Worm (Caenorhabditis elegans) whole organism, late embryonic: ENCODE data around the gene clec-128.
A peak's percentile ranks its signal among the peaks of the same experiment; 100 is the strongest.

ENCODE experiments used
- C08G9.2 ChIP-seq: sonication (generic microtip); optimal IDR thresholded peaks from 2 replicates; lab custom pipeline; 2016; ENCODE audit warnings: mild to moderate bottlenecking, missing genetic modification characterization, moderate library complexity, missing compliant biosample characterization
- C38D4.7 ChIP-seq: fragments of 200-800 bp; sonication (Bioruptor generic); optimal IDR thresholded peaks from 2 replicates; lab custom pipeline; 2018; ENCODE audit warnings: mild to moderate bottlenecking, missing genetic modification characterization, moderate library complexity, missing compliant biosample characterization
- F13H6.1 ChIP-seq: sonication (generic microtip); optimal IDR thresholded peaks from 2 replicates; lab custom pipeline; 2016; ENCODE audit warnings: missing genetic modification characterization, missing compliant biosample characterization
- K09A11.1 ChIP-seq: sonication (generic microtip); optimal IDR thresholded peaks from 2 replicates; lab custom pipeline; 2017; ENCODE audit warnings: antibody characterized with exemption, mild to moderate bottlenecking, missing genetic modification characterization, missing compliant biosample characterization; ENCODE audit not compliant: insufficient read depth
- Y22D7AL.16 ChIP-seq: sonication (generic microtip); optimal IDR thresholded peaks from 2 replicates; lab custom pipeline; 2016; ENCODE audit warnings: missing genetic modification characterization, missing compliant biosample characterization
- ceh-19 ChIP-seq: fragments of 200-800 bp; sonication (Bioruptor generic); optimal IDR thresholded peaks from 2 replicates; lab custom pipeline; 2018; ENCODE audit warnings: mild to moderate bottlenecking, missing genetic modification characterization, missing compliant biosample characterization
- ceh-2 ChIP-seq: sonication (generic microtip); optimal IDR thresholded peaks from 2 replicates; lab custom pipeline; 2016; ENCODE audit warnings: missing genotype, missing genetic modification characterization, missing compliant biosample characterization
- ceh-22 ChIP-seq: sonication (generic microtip); optimal IDR thresholded peaks from 2 replicates; lab custom pipeline; 2017; ENCODE audit warnings: missing biosample characterization, missing genetic modification characterization
- ceh-24 ChIP-seq: sonication (generic microtip); optimal IDR thresholded peaks from 2 replicates; lab custom pipeline; 2016; ENCODE audit warnings: mild to moderate bottlenecking, missing genetic modification characterization, missing compliant biosample characterization
- ceh-45 ChIP-seq: fragments of 200-800 bp; sonication (Bioruptor generic); IDR thresholded peaks from 2 replicates; pipeline ENCODE4 v1.3.6; 2022; ENCODE audit warnings: missing genetic modification reagents, missing genetic modification characterization, missing compliant biosample characterization
- ceh-6 ChIP-seq: fragments of 200-800 bp; sonication (Bioruptor generic); optimal IDR thresholded peaks from 2 replicates; lab custom pipeline; 2018; ENCODE audit warnings: mild to moderate bottlenecking, missing genetic modification characterization, missing compliant biosample characterization
- che-1 ChIP-seq: sonication (generic microtip); optimal IDR thresholded peaks from 2 replicates; lab custom pipeline; 2016; ENCODE audit warnings: mild to moderate bottlenecking, missing genetic modification characterization, missing compliant biosample characterization
- dve-1 ChIP-seq: sonication (generic microtip); optimal IDR thresholded peaks from 2 replicates; lab custom pipeline; 2017; ENCODE audit warnings: antibody characterized with exemption, mild to moderate bottlenecking, missing genetic modification characterization, missing compliant biosample characterization
- eyg-1 ChIP-seq: sonication (generic microtip); optimal IDR thresholded peaks from 2 replicates; lab custom pipeline; 2016; ENCODE audit warnings: missing genotype, missing genetic modification characterization, missing compliant biosample characterization
- fax-1 ChIP-seq: sonication (generic microtip); optimal IDR thresholded peaks from 2 replicates; lab custom pipeline; 2016; ENCODE audit warnings: missing genotype, missing genetic modification characterization, missing compliant biosample characterization
- fkh-6 ChIP-seq: sonication (generic microtip); optimal IDR thresholded peaks from 2 replicates; lab custom pipeline; 2016; ENCODE audit warnings: missing genetic modification characterization, missing compliant biosample characterization
- gmeb-2 ChIP-seq: sonication (generic microtip); optimal IDR thresholded peaks from 2 replicates; lab custom pipeline; 2016; ENCODE audit warnings: missing genetic modification characterization, inconsistent platforms, missing compliant biosample characterization
- hlh-15 ChIP-seq: sonication (generic microtip); optimal IDR thresholded peaks from 2 replicates; lab custom pipeline; 2016; ENCODE audit warnings: missing genetic modification characterization, missing compliant biosample characterization
- hlh-6 ChIP-seq: sonication (generic microtip); optimal IDR thresholded peaks from 2 replicates; lab custom pipeline; 2016; ENCODE audit warnings: missing genotype, missing genetic modification characterization, missing compliant biosample characterization
- hlh-8 ChIP-seq: sonication (generic microtip); optimal IDR thresholded peaks from 2 replicates; lab custom pipeline; 2016; ENCODE audit warnings: missing genotype, missing genetic modification characterization, missing compliant biosample characterization
- lin-11 ChIP-seq: fragments of 200-800 bp; sonication (Bioruptor generic); optimal IDR thresholded peaks from 2 replicates; lab custom pipeline; 2018; ENCODE audit warnings: mild to moderate bottlenecking, missing genetic modification characterization, missing compliant biosample characterization
- mec-3 ChIP-seq: sonication (generic microtip); optimal IDR thresholded peaks from 2 replicates; lab custom pipeline; 2016; ENCODE audit warnings: borderline replicate concordance, missing genetic modification characterization, missing compliant biosample characterization
- nfya-1 ChIP-seq: sonication (generic microtip); optimal IDR thresholded peaks from 2 replicates; lab custom pipeline; 2017; ENCODE audit warnings: missing genetic modification characterization, mild to moderate bottlenecking, missing compliant biosample characterization, antibody characterized with exemption, moderate library complexity
- nhr-232 ChIP-seq: sonication (generic microtip); optimal IDR thresholded peaks from 2 replicates; lab custom pipeline; 2016; ENCODE audit warnings: missing genetic modification characterization, missing compliant biosample characterization
- odd-2 ChIP-seq: sonication (generic microtip); optimal IDR thresholded peaks from 2 replicates; lab custom pipeline; 2017; ENCODE audit warnings: antibody characterized with exemption, mild to moderate bottlenecking, missing genetic modification characterization, missing compliant biosample characterization
- pat-9 ChIP-seq: fragments of 200-800 bp; sonication (Bioruptor generic); optimal IDR thresholded peaks from 2 replicates; lab custom pipeline; 2018; ENCODE audit warnings: mild to moderate bottlenecking, missing genetic modification characterization, moderate library complexity, missing compliant biosample characterization
- pros-1 ChIP-seq: fragments of 150-350 bp; optimal IDR thresholded peaks from 2 replicates; lab custom pipeline; 2014; ENCODE audit warnings: missing biosample characterization, missing genetic modification reagents, missing genetic modification characterization
- ref-2 ChIP-seq: sonication (generic microtip); optimal IDR thresholded peaks from 2 replicates; lab custom pipeline; 2016; ENCODE audit warnings: missing genetic modification characterization, missing compliant biosample characterization
- rnt-1 ChIP-seq: sonication (generic microtip); optimal IDR thresholded peaks from 2 replicates; lab custom pipeline; 2016; ENCODE audit warnings: missing genetic modification characterization, missing compliant biosample characterization
- sdc-2 ChIP-seq: sonication (generic microtip); optimal IDR thresholded peaks from 2 replicates; lab custom pipeline; 2016; ENCODE audit warnings: missing genotype, missing genetic modification characterization, missing compliant biosample characterization
- sox-4 ChIP-seq: sonication (generic microtip); optimal IDR thresholded peaks from 2 replicates; lab custom pipeline; 2017; ENCODE audit warnings: mild to moderate bottlenecking, missing genetic modification characterization, inconsistent platforms, missing compliant biosample characterization
- syd-9 ChIP-seq: sonication (generic microtip); optimal IDR thresholded peaks from 2 replicates; lab custom pipeline; 2016; ENCODE audit warnings: mild to moderate bottlenecking, missing genetic modification characterization, moderate library complexity, missing compliant biosample characterization
- tbx-2 ChIP-seq: sonication (generic microtip); optimal IDR thresholded peaks from 2 replicates; lab custom pipeline; 2016; ENCODE audit warnings: missing genetic modification characterization, missing compliant biosample characterization
- ttx-3 ChIP-seq: sonication (generic microtip); optimal IDR thresholded peaks from 2 replicates; lab custom pipeline; 2016; ENCODE audit warnings: missing genetic modification reagents, missing genetic modification characterization, missing compliant biosample characterization
- unc-3 ChIP-seq, 2 experiments: fragments of 200-800 bp in 1 of 2; sonication (Bioruptor generic) in 1 of 2; sonication (generic microtip) in 1 of 2; conservative IDR thresholded peaks in 1 of 2; optimal IDR thresholded peaks in 1 of 2; 2 replicates each; pipeline versions ENCODE4 v1.3.6 to Lab custom; 2016 to 2022; ENCODE audit warnings: missing compliant biosample characterization in 2 of 2, missing genetic modification characterization in 2 of 2, missing genetic modification reagents in 1 of 2
- unc-86 ChIP-seq: sonication (generic microtip); optimal IDR thresholded peaks from 2 replicates; lab custom pipeline; 2016; ENCODE audit warnings: missing genetic modification characterization, missing compliant biosample characterization
- zip-5 ChIP-seq: sonication (generic microtip); optimal IDR thresholded peaks from 2 replicates; lab custom pipeline; 2016; ENCODE audit warnings: missing genetic modification characterization, missing compliant biosample characterization
- ztf-16 ChIP-seq: sonication (generic microtip); optimal IDR thresholded peaks from 2 replicates; lab custom pipeline; 2017; ENCODE audit warnings: missing genetic modification characterization, missing compliant biosample characterization

clec-128 gene

DNA sequence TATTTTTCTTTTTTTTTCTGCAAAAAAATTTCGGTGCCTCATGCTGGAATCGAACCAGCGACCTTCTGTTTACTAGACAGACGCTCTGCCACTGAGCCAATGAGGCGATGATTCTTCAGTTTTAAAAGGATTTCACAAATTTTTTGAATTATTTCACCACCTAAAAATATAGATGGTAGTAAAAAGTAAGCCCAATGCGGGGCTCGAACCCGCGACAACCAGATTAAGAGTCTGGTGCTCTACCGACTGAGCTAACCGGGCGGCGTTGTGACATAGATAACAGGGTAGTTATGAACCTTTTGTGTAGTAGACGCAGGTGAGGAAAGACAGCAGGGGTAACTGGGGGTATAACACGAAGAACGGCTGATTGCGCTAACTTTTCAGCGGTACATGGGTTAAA is 3.3 kb downstream of the clec-128 start:
- TF ChIP-seq ceh-45 (peak; percentile 55; the same call in 1 of the 2 replicates), che-1 (tag; lab: Kevin White, UChicago) (peak; percentile 49), hlh-6 (tag; lab: Kevin White, UChicago) (peak; percentile 61), ref-2 (tag; lab: Kevin White, UChicago) (peak; percentile 8), eyg-1 (tag; lab: Kevin White, UChicago) (peak; percentile 60), ztf-16 (peak; percentile 25), Y22D7AL.16 (tag; lab: Kevin White, UChicago) (peak; percentile 41), unc-86 (tag; lab: Kevin White, UChicago) (peak; percentile 34), C38D4.7 (GFP tag; lab: Kevin White, UChicago) (peak; percentile 37), tbx-2 (tag; lab: Kevin White, UChicago) (peak; percentile 4), K09A11.1 (peak; percentile 12), ceh-6 (GFP tag; lab: Kevin White, UChicago) (peak; percentile 70), fkh-6 (tag; lab: Kevin White, UChicago) (peak; percentile 55), sox-4 (tag; lab: Kevin White, UChicago) (peak; percentile 42), zip-5 (peak; percentile 12), pat-9 (tag; lab: Kevin White, UChicago) (peak; percentile 55), dve-1 (tag; lab: Kevin White, UChicago) (peak; percentile 23), C08G9.2 (tag; lab: Kevin White, UChicago) (peak; percentile 42), syd-9 (tag; lab: Kevin White, UChicago) (peak; percentile 46), nhr-232 (tag; lab: Kevin White, UChicago) (peak; percentile 30), hlh-15 (tag; lab: Kevin White, UChicago) (peak; percentile 43), fax-1 (tag; lab: Kevin White, UChicago) (peak; percentile 19), gmeb-2 (tag; lab: Kevin White, UChicago) (peak; percentile 55), lin-11 (peak; percentile 38), F13H6.1 (tag; lab: Kevin White, UChicago) (peak; percentile 2), sdc-2 (tag; lab: Kevin White, UChicago) (peak; percentile 20), unc-3 (GFP tag; conservative IDR thresholded peaks at IDR 0.05; lab: Robert Waterston, UW) (peak; percentile 40; the same call in 1 of the 2 replicates), unc-3 (tag; optimal IDR thresholded peaks at IDR 0.05; lab: Kevin White, UChicago) (peak; percentile 42), ceh-19 (GFP tag; lab: Kevin White, UChicago) (peak; percentile 25)

DNA sequence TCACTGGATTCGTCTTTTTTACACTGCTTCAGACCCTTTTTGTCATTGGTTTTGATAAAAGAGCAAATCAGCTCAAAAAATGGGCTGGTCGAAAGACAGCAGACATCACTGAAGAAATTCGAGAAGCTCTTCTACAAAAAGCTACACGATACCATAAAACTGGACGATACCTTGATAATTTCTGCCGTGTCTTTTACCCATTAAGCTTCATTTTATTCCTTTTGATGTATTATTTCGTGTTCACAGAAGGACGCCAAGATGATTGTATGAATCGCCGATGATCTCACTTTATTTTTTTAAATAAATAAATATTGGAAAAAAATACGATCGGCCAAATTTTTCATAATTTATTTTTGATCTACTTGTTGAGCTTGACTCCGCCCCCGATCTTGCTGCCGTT is 3.8 kb downstream of the clec-128 start:
- no peak for TF ChIP-seq nfya-1 (tag; lab: Kevin White, UChicago)
- no peak for TF ChIP-seq ceh-2 (tag; lab: Kevin White, UChicago)
- no peak for TF ChIP-seq mec-3 (tag; lab: Kevin White, UChicago)
- no peak for TF ChIP-seq sox-4 (tag; lab: Kevin White, UChicago)
- TF ChIP-seq odd-2, result no peak
- TF ChIP-seq ceh-24, result no peak
- no peak for TF ChIP-seq rnt-1
- no peak for TF ChIP-seq pros-1 (tag; lab: Kevin White, UChicago)
- no peak for TF ChIP-seq fkh-6 (tag; lab: Kevin White, UChicago)
- no peak for TF ChIP-seq unc-3 (GFP tag; conservative IDR thresholded peaks at IDR 0.05; lab: Robert Waterston, UW)
- TF ChIP-seq unc-3 (tag; optimal IDR thresholded peaks at IDR 0.05; lab: Kevin White, UChicago), result no peak
- TF ChIP-seq hlh-8 (tag; lab: Kevin White, UChicago), result no peak
- no peak for TF ChIP-seq tbx-2 (tag; lab: Kevin White, UChicago)
- no peak for TF ChIP-seq unc-86 (tag; lab: Kevin White, UChicago)
- no peak for TF ChIP-seq ceh-6 (GFP tag; lab: Kevin White, UChicago)
- no peak for TF ChIP-seq ceh-45
- TF ChIP-seq ceh-22 (tag; lab: Kevin White, UChicago), result no peak
- TF ChIP-seq K09A11.1, result no peak
- no peak for TF ChIP-seq ttx-3 (tag; lab: Kevin White, UChicago)
- TF ChIP-seq syd-9 (tag; lab: Kevin White, UChicago), result no peak
- no peak for TF ChIP-seq fax-1 (tag; lab: Kevin White, UChicago)
